Worm (Caenorhabditis elegans): Measurements from ENCODE around the gene srlf-24.

srlf-24 gene

ce11 chrIV:11094974-11095373 lies 10.7 kb downstream of the srlf-24 start, which contains the start of gene M7.8:
Gene M7.8, minus strand, starts transcription at chrIV:11095085.
- no peak for TF ChIP-seq nhr-237 (tag; optimal IDR thresholded peaks at IDR 0.05)
- no peak for TF ChIP-seq T26A8.4 (GFP tag; IDR thresholded peaks at IDR 0.05)
- peak; percentile 42 for TF ChIP-seq aha-1 (tag)
- peak in 1 of 2 experiments; percentile 93 for TF ChIP-seq unc-62 (GFP tag; optimal IDR thresholded peaks at IDR 0.05 in 1 of 2)
- TF ChIP-seq unc-62 (tag; optimal IDR thresholded peaks at IDR 0.05): no peak
- TF ChIP-seq lsy-2 (tag; optimal IDR thresholded peaks at IDR 0.05): peak in 1 of 2 experiments; percentile 24
- TF ChIP-seq fkh-10 (GFP tag; optimal IDR thresholded peaks at IDR 0.05): peak; percentile 86
- TF ChIP-seq F37D6.2 (tag; optimal IDR thresholded peaks at IDR 0.05): no peak

ce11 chrIV:11094052-11094451 lies 11.6 kb downstream of the srlf-24 start:
- TF ChIP-seq unc-130 (GFP tag; optimal IDR thresholded peaks at IDR 0.05): no peak
- peak; percentile 93 for TF ChIP-seq aha-1 (tag)

ce11 chrIV:11092502-11093080 lies 13.0 kb downstream of the srlf-24 start, which contains the start of gene bcc-1:
Gene bcc-1, minus strand, starts transcription at chrIV:11092552.
- TF ChIP-seq snpc-4 (tag; optimal IDR thresholded peaks at IDR 0.05): no peak
- no peak for TF ChIP-seq dpl-1 (GFP tag; optimal IDR thresholded peaks at IDR 0.05)
- no peak for TF ChIP-seq lin-1 (GFP tag; IDR thresholded peaks at IDR 0.05)
- no peak for TF ChIP-seq F10B5.3 (tag; optimal IDR thresholded peaks at IDR 0.05)
- TF ChIP-seq rbr-2 (tag; optimal IDR thresholded peaks at IDR 0.05): no peak
- no peak for TF ChIP-seq lin-15B (tag; optimal IDR thresholded peaks at IDR 0.05)
- no peak for TF ChIP-seq ama-1 (optimal IDR thresholded peaks at IDR 0.05)
- no peak for TF ChIP-seq egl-27 (tag; optimal IDR thresholded peaks at IDR 0.05)
- TF ChIP-seq ceh-32 (tag; optimal IDR thresholded peaks at IDR 0.05; ENCODE audit: poor library complexity): no peak
- no peak for TF ChIP-seq dmd-6 (GFP tag; IDR thresholded peaks at IDR 0.05)
- peak in 1 of 2 experiments; percentile 53 for TF ChIP-seq mdl-1 (tag; optimal IDR thresholded peaks at IDR 0.05)
- no peak for TF ChIP-seq zfp-3 (GFP tag; conservative IDR thresholded peaks at IDR 0.05)
- no peak for TF ChIP-seq nhr-48 (tag; optimal IDR thresholded peaks at IDR 0.05)
- no peak for TF ChIP-seq T26A8.4 (GFP tag; IDR thresholded peaks at IDR 0.05)
- no peak for TF ChIP-seq duxl-1 (tag; optimal IDR thresholded peaks at IDR 0.05; ENCODE audit: poor library complexity)
- TF ChIP-seq Y48G9A.11 (GFP tag; IDR thresholded peaks at IDR 0.05): no peak
- no peak for TF ChIP-seq Y5F2A.4 (GFP tag; optimal IDR thresholded peaks at IDR 0.05)
- TF ChIP-seq snpc-1.2 (GFP tag; IDR thresholded peaks at IDR 0.05): no peak
- no peak for TF ChIP-seq T20F7.1 (GFP tag; optimal IDR thresholded peaks at IDR 0.05)
- TF ChIP-seq zip-11 (GFP tag; IDR thresholded peaks at IDR 0.05): no peak
- TF ChIP-seq hif-1 (tag; optimal IDR thresholded peaks at IDR 0.05): no peak
- peak; percentile 78; the same call in 1 of the 2 replicates for TF ChIP-seq ceh-20 (GFP tag; IDR thresholded peaks at IDR 0.05)
- TF ChIP-seq nhr-25 (tag; optimal IDR thresholded peaks at IDR 0.05; ENCODE audit: borderline replicate concordance, insufficient read depth): peak; percentile 10
- TF ChIP-seq lsy-2 (tag; optimal IDR thresholded peaks at IDR 0.05): peak in 1 of 2 experiments; percentile 41
- TF ChIP-seq nhr-42 (GFP tag; IDR thresholded peaks at IDR 0.05): no peak
- no peak for TF ChIP-seq mxl-2 (GFP tag; conservative IDR thresholded peaks at IDR 0.05)
- no peak for TF ChIP-seq ceh-28 (tag; optimal IDR thresholded peaks at IDR 0.05)
- TF ChIP-seq zfp-2 (tag; optimal IDR thresholded peaks at IDR 0.05): no peak
- no peak for TF ChIP-seq ceh-44 (GFP tag; IDR thresholded peaks at IDR 0.05)
- TF ChIP-seq mdt-29 (GFP tag; IDR thresholded peaks at IDR 0.05): no peak
- no peak for TF ChIP-seq lin-38 (GFP tag; IDR thresholded peaks at IDR 0.05)
- TF ChIP-seq ZK337.2 (GFP tag; IDR thresholded peaks at IDR 0.05): no peak
- TF ChIP-seq ctbp-1 (GFP tag; IDR thresholded peaks at IDR 0.05): no peak
- TF ChIP-seq R02D3.7 (tag; optimal IDR thresholded peaks at IDR 0.05): no peak
- TF ChIP-seq D1046.2 (GFP tag; IDR thresholded peaks at IDR 0.05): no peak
- no peak for TF ChIP-seq zip-2 (tag; optimal IDR thresholded peaks at IDR 0.05)
- TF ChIP-seq cey-2 (tag; optimal IDR thresholded peaks at IDR 0.05; ENCODE audit: borderline replicate concordance, insufficient read depth): peak; percentile 42
- TF ChIP-seq lir-3 (tag; optimal IDR thresholded peaks at IDR 0.05): no peak
- peak; percentile 23 for TF ChIP-seq nhr-77 (tag; optimal IDR thresholded peaks at IDR 0.05)
- no peak for TF ChIP-seq daf-12 (tag; optimal IDR thresholded peaks at IDR 0.05)
